Worm (Caenorhabditis elegans) whole organism, young adult: Measurements from ENCODE around the gene spe-43.
A peak's percentile ranks its signal among the peaks of the same experiment; 100 is the strongest.

ENCODE experiments used
- B0019.2 ChIP-seq: fragments of 200-800 bp; sonication (Bioruptor generic); conservative IDR thresholded peaks from 2 replicates; pipeline ENCODE4 v1.3.6; 2022; ENCODE audit warnings: missing genetic modification reagents, missing genetic modification characterization, missing compliant biosample characterization
- F10E7.11 ChIP-seq: sonication (generic microtip); optimal IDR thresholded peaks from 2 replicates; lab custom pipeline; 2017; ENCODE audit warnings: mild to moderate bottlenecking, missing genetic modification characterization, moderate library complexity, missing compliant biosample characterization
- F23B12.7 ChIP-seq: sonication (generic microtip); optimal IDR thresholded peaks from 2 replicates; lab custom pipeline; 2017; ENCODE audit warnings: missing genetic modification characterization, mild to moderate bottlenecking, missing compliant biosample characterization, antibody characterized with exemption, moderate library complexity; ENCODE audit not compliant: insufficient read depth
- F33H1.4 ChIP-seq: fragments of 200-800 bp; sonication (Bioruptor generic); IDR thresholded peaks from 2 replicates; pipeline ENCODE4 v1.3.6; 2022; ENCODE audit warnings: missing genetic modification reagents, missing genetic modification characterization, missing compliant biosample characterization
- F57C9.4 ChIP-seq: sonication (generic microtip); optimal IDR thresholded peaks from 2 replicates; lab custom pipeline; 2017; ENCODE audit warnings: mild to moderate bottlenecking, missing genetic modification characterization, missing compliant biosample characterization
- T07F8.4 ChIP-seq: sonication (generic microtip); optimal IDR thresholded peaks from 2 replicates; lab custom pipeline; 2016; ENCODE audit warnings: mild to moderate bottlenecking, missing genetic modification characterization, moderate library complexity, missing compliant biosample characterization
- Y67H2A.10 ChIP-seq: fragments of 200-800 bp; sonication (Bioruptor generic); conservative IDR thresholded peaks from 2 replicates; pipeline ENCODE4 v1.3.6; 2022; ENCODE audit warnings: missing genetic modification reagents, missing genetic modification characterization, missing compliant biosample characterization
- Y95B8A.8 ChIP-seq: fragments of 200-800 bp; sonication (Bioruptor generic); IDR thresholded peaks from 2 replicates; pipeline ENCODE4 v1.3.6; 2022; ENCODE audit warnings: missing genetic modification reagents, missing genetic modification characterization, missing compliant biosample characterization
- aptf-3 ChIP-seq: fragments of 200-800 bp; sonication (Bioruptor generic); IDR thresholded peaks from 2 replicates; pipeline ENCODE4 v1.3.6; 2022; ENCODE audit warnings: missing genetic modification characterization, missing compliant biosample characterization
- attf-3 ChIP-seq: fragments of 200-800 bp; sonication (Bioruptor generic); conservative IDR thresholded peaks from 2 replicates; pipeline ENCODE4 v1.3.6; 2022; ENCODE audit warnings: missing genetic modification reagents, missing genetic modification characterization, missing compliant biosample characterization
- cebp-2 ChIP-seq: fragments of 200-800 bp; sonication (Bioruptor generic); IDR thresholded peaks from 2 replicates; pipeline ENCODE4 v1.3.6; 2022; ENCODE audit warnings: missing genetic modification characterization, missing compliant biosample characterization
- ceh-27 ChIP-seq: fragments of 200-800 bp; sonication (Bioruptor generic); optimal IDR thresholded peaks from 2 replicates; lab custom pipeline; 2018; ENCODE audit warnings: mild to moderate bottlenecking, missing genetic modification characterization, moderate library complexity, missing compliant biosample characterization
- ceh-40 ChIP-seq: fragments of 200-800 bp; sonication (Bioruptor generic); IDR thresholded peaks from 2 replicates; pipeline ENCODE4 v1.3.6; 2022; ENCODE audit warnings: missing genetic modification characterization, missing compliant biosample characterization
- ceh-79 ChIP-seq: sonication (generic microtip); optimal IDR thresholded peaks from 2 replicates; lab custom pipeline; 2017; ENCODE audit warnings: mild to moderate bottlenecking, missing genetic modification characterization, missing compliant biosample characterization
- die-1 ChIP-seq: sonication (generic microtip); optimal IDR thresholded peaks from 2 replicates; lab custom pipeline; 2016; ENCODE audit warnings: missing genotype, mild to moderate bottlenecking, missing genetic modification characterization, missing compliant biosample characterization
- dox-1 ChIP-seq: fragments of 200-800 bp; sonication (Bioruptor generic); IDR thresholded peaks from 2 replicates; pipeline ENCODE4 v1.3.6; 2022; ENCODE audit warnings: missing genetic modification reagents, missing genetic modification characterization, missing compliant biosample characterization
- efl-1 ChIP-seq: fragments of 150-350 bp; optimal IDR thresholded peaks from 2 replicates; lab custom pipeline; 2014; ENCODE audit warnings: missing biosample characterization, missing genetic modification reagents, missing genetic modification characterization
- egl-18 ChIP-seq: fragments of 200-800 bp; sonication (Bioruptor generic); IDR thresholded peaks from 2 replicates; pipeline ENCODE4 v1.3.6; 2022; ENCODE audit warnings: missing genetic modification reagents, missing genetic modification characterization, missing compliant biosample characterization
- egl-44 ChIP-seq: fragments of 200-800 bp; sonication (Bioruptor generic); IDR thresholded peaks from 2 replicates; pipeline ENCODE4 v1.3.6; 2022; ENCODE audit warnings: missing genetic modification reagents, missing genetic modification characterization, missing compliant biosample characterization
- egrh-3 ChIP-seq: fragments of 200-800 bp; sonication (Bioruptor generic); IDR thresholded peaks from 2 replicates; pipeline ENCODE4 v1.3.6; 2022; ENCODE audit warnings: missing genetic modification reagents, missing genetic modification characterization, missing compliant biosample characterization
- gei-17 ChIP-seq: fragments of 200-800 bp; sonication (Bioruptor generic); optimal IDR thresholded peaks from 2 replicates; lab custom pipeline; 2018; ENCODE audit warnings: mild to moderate bottlenecking, missing genetic modification characterization, missing compliant biosample characterization
- hlh-12 ChIP-seq: sonication (generic microtip); optimal IDR thresholded peaks from 2 replicates; lab custom pipeline; 2016; ENCODE audit warnings: missing genetic modification characterization, missing compliant biosample characterization
- hmg-1.2 ChIP-seq: fragments of 200-800 bp; sonication (Bioruptor generic); IDR thresholded peaks from 2 replicates; pipeline ENCODE4 v1.3.6; 2022; ENCODE audit warnings: missing genetic modification reagents, missing genetic modification characterization, missing compliant biosample characterization
- let-526 ChIP-seq: fragments of 200-800 bp; sonication (Bioruptor generic); IDR thresholded peaks from 2 replicates; pipeline ENCODE4 v1.3.6; 2022; ENCODE audit warnings: missing genetic modification reagents, missing genetic modification characterization, missing compliant biosample characterization
- lin-35 ChIP-seq, 3 experiments: fragments of 150-350 bp in 2 of 3; sonication (generic microtip) in 1 of 3; optimal IDR thresholded peaks; 2 replicates each; lab custom pipeline; 2014 to 2018; ENCODE audit warnings: missing biosample characterization in 3 of 3, missing genetic modification characterization in 3 of 3, missing genetic modification reagents in 3 of 3
- lin-40 ChIP-seq: sonication (generic microtip); optimal IDR thresholded peaks from 2 replicates; lab custom pipeline; 2016; ENCODE audit warnings: missing genetic modification characterization, mild to moderate bottlenecking, missing compliant biosample characterization, missing genotype, missing genetic modification reagents
- lin-54 ChIP-seq: fragments of 200-800 bp; sonication (Bioruptor generic); optimal IDR thresholded peaks from 2 replicates; lab custom pipeline; 2018; ENCODE audit warnings: mild to moderate bottlenecking, missing genetic modification characterization, missing compliant biosample characterization
- madf-6 ChIP-seq: fragments of 200-800 bp; sonication (Bioruptor generic); IDR thresholded peaks from 2 replicates; pipeline ENCODE4 v1.3.6; 2022; ENCODE audit warnings: missing genetic modification reagents, missing genetic modification characterization, missing compliant biosample characterization
- madf-8 ChIP-seq: fragments of 200-800 bp; sonication (Bioruptor generic); conservative IDR thresholded peaks from 2 replicates; pipeline ENCODE4 v1.3.6; 2022; ENCODE audit warnings: missing genetic modification reagents, missing genetic modification characterization, missing compliant biosample characterization
- mxl-1 ChIP-seq: sonication (generic microtip); optimal IDR thresholded peaks from 2 replicates; lab custom pipeline; 2016; ENCODE audit warnings: missing genetic modification characterization, missing compliant biosample characterization
- nhr-27 ChIP-seq: fragments of 200-800 bp; sonication (Bioruptor generic); optimal IDR thresholded peaks from 2 replicates; lab custom pipeline; 2018; ENCODE audit warnings: mild to moderate bottlenecking, missing genetic modification characterization, moderate library complexity, missing compliant biosample characterization
- pbrm-1 ChIP-seq: fragments of 200-800 bp; sonication (Bioruptor generic); IDR thresholded peaks from 2 replicates; pipeline ENCODE4 v1.3.6; 2022; ENCODE audit warnings: missing genetic modification reagents, missing genetic modification characterization, missing compliant biosample characterization
- rcor-1 ChIP-seq: fragments of 200-800 bp; sonication (Bioruptor generic); IDR thresholded peaks from 2 replicates; pipeline ENCODE4 v1.3.6; 2022; ENCODE audit warnings: missing genetic modification reagents, missing genetic modification characterization, missing compliant biosample characterization
- rec-8 ChIP-seq, 2 experiments: sonication (generic microtip); optimal IDR thresholded peaks; 2 replicates each; lab custom pipeline; 2016; ENCODE audit warnings: mild to moderate bottlenecking in 2 of 2, missing genetic modification characterization in 2 of 2, missing genetic modification reagents in 2 of 2, missing genotype in 2 of 2, missing biosample characterization in 1 of 2, missing compliant biosample characterization in 1 of 2, moderate library complexity in 1 of 2
- repo-1 ChIP-seq: sonication (generic microtip); optimal IDR thresholded peaks from 2 replicates; lab custom pipeline; 2017; ENCODE audit warnings: mild to moderate bottlenecking, missing genetic modification characterization, missing compliant biosample characterization
- sdz-38 ChIP-seq: sonication (generic microtip); optimal IDR thresholded peaks from 2 replicates; lab custom pipeline; 2016; ENCODE audit warnings: missing genotype, missing genetic modification characterization, missing compliant biosample characterization
- sea-2 ChIP-seq: fragments of 200-800 bp; sonication (Bioruptor generic); IDR thresholded peaks from 2 replicates; pipeline ENCODE4 v1.3.6; 2022; ENCODE audit warnings: missing genetic modification characterization, missing compliant biosample characterization
- snpc-3.4 ChIP-seq: sonication (generic microtip); optimal IDR thresholded peaks from 2 replicates; lab custom pipeline; 2017; ENCODE audit warnings: missing genetic modification characterization, mild to moderate bottlenecking, missing compliant biosample characterization, antibody characterized with exemption, moderate library complexity, missing genotype, missing genetic modification reagents
- sptf-2 ChIP-seq: fragments of 200-800 bp; sonication (Bioruptor generic); optimal IDR thresholded peaks from 2 replicates; lab custom pipeline; 2018; ENCODE audit warnings: mild to moderate bottlenecking, missing genetic modification characterization, missing compliant biosample characterization
- tbp1 ChIP-seq: fragments of 200-800 bp; sonication (Bioruptor generic); optimal IDR thresholded peaks from 2 replicates; lab custom pipeline; 2018; ENCODE audit warnings: mild to moderate bottlenecking, missing genetic modification characterization, missing compliant biosample characterization
- tbx-9 ChIP-seq: sonication (generic microtip); optimal IDR thresholded peaks from 2 replicates; lab custom pipeline; 2016; ENCODE audit warnings: borderline replicate concordance, missing genetic modification characterization, inconsistent platforms, missing compliant biosample characterization
- xnd-1 ChIP-seq: sonication (generic microtip); optimal IDR thresholded peaks from 2 replicates; lab custom pipeline; 2016; ENCODE audit warnings: missing genotype, missing genetic modification reagents, missing genetic modification characterization, missing compliant biosample characterization
- ztf-18 ChIP-seq: sonication (generic microtip); optimal IDR thresholded peaks from 2 replicates; lab custom pipeline; 2016; ENCODE audit warnings: missing genotype, mild to moderate bottlenecking, missing genetic modification characterization, missing compliant biosample characterization

Gene spe-43

DNA sequence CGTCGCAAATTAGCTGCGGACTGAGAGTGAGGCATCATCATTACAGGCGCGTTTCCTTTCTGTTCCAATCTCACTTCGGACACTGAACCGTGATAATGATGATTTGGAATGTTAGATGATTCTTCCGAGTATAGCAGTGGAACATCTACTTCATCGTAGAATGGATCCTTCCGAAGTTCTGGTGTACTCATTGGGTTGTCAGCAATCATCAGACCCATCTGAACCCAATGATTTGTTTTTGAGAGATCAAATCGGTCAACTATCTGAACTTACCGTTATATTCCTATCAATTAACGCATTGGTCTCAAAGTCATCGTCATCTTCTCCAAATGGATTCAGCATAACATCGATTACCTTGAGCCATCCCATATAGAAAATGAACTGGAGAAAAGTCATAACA, 33.7 kb downstream of the spe-43 start:
- TF ChIP-seq repo-1 (tag; lab: Kevin White, UChicago) (no peak), tbx-9 (tag; lab: Kevin White, UChicago) (no peak), ztf-18 (tag; lab: Kevin White, UChicago) (no peak), T07F8.4 (tag; lab: Kevin White, UChicago) (no peak), efl-1 (no peak)

- TF ChIP-seq F23B12.7 (tag; lab: Kevin White, UChicago) (no peak), sdz-38 (tag; lab: Kevin White, UChicago) (no peak), B0019.2 (no peak), sea-2 (GFP tag; lab: Robert Waterston, UW) (no peak), tbx-9 (tag; lab: Kevin White, UChicago) (no peak), rec-8 (tag; optimal IDR thresholded peaks at IDR 0.05; lab: Kevin White, UChicago) (no peak), aptf-3 (GFP tag; lab: Robert Waterston, UW) (no peak), pbrm-1 (no peak), die-1 (no peak), egrh-3 (GFP tag; lab: Robert Waterston, UW) (no peak), ceh-79 (no peak), ceh-27 (GFP tag; lab: Kevin White, UChicago) (no peak), let-526 (GFP tag; lab: Robert Waterston, UW) (no peak), ceh-40 (GFP tag; lab: Robert Waterston, UW) (no peak), lin-54 (GFP tag; lab: Kevin White, UChicago) (no peak), gei-17 (GFP tag; lab: Kevin White, UChicago) (no peak), hlh-12 (tag; lab: Kevin White, UChicago) (no peak), F10E7.11 (no peak), rcor-1 (no peak), egl-18 (GFP tag; lab: Robert Waterston, UW) (no peak)
These were observed 34.8 kb downstream of the spe-43 start, which contains the start of gene B0564.2 for ce11 chrIV:13107359-13107758. Gene B0564.2 (plus strand): TSS chrIV:13107659.

ce11 chrIV:13104900-13105299, 37.3 kb downstream of the spe-43 start, which contains the start of gene rde-11:
Gene rde-11 (plus strand): TSS chrIV:13105200.
- peak; percentile 44 for TF ChIP-seq efl-1
- TF ChIP-seq ceh-79, result no peak
- TF ChIP-seq sptf-2 (GFP tag; lab: Kevin White, UChicago), result no peak
- peak; percentile 63 for TF ChIP-seq madf-6 (GFP tag; lab: Robert Waterston, UW)
- peak; percentile 49 for TF ChIP-seq xnd-1 (tag; lab: Kevin White, UChicago)

DNA sequence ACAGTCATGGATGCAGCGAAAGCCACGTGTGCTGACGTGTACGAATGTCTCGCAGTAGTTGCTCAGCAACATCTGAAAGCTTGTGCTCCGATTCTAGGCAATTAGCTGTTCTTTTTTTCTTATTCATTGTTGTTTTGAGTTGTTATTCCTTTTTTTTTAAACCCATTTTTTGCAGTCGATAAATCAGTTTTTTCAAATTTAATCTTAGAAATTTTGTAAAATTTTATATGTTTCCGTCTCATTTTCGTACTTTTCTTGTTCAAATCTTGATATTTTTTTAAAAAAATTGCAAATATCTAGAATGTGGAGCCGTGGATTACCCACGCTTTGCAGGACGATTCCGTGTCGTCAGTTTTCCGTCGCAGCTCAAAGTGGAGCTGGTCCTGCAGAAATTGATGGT, 41.7 kb downstream of the spe-43 start, which contains the start of gene fask-1:
fask-1 (plus strand) TSS at position 301 of the 400 bp plus-strand sequence.
- TF ChIP-seq egl-44 (no peak), Y67H2A.10 (GFP tag; lab: Robert Waterston, UW) (no peak), Y95B8A.8 (GFP tag; lab: Robert Waterston, UW) (no peak), mxl-1 (tag; lab: Kevin White, UChicago) (no peak), madf-8 (no peak), die-1 (no peak), efl-1 (no peak), cebp-2 (GFP tag; lab: Robert Waterston, UW) (no peak)

- TF ChIP-seq snpc-3.4 (tag; lab: Kevin White, UChicago), result peak; percentile 6
- TF ChIP-seq nhr-27, result no peak
- TF ChIP-seq hmg-1.2 (GFP tag; lab: Robert Waterston, UW), result peak; percentile 98
- peak; percentile 70 for TF ChIP-seq madf-6 (GFP tag; lab: Robert Waterston, UW)
- TF ChIP-seq F33H1.4 (GFP tag; lab: Robert Waterston, UW), result peak; percentile 75
- peak in 1 of 3 experiments; percentile 25 for TF ChIP-seq lin-35 (GFP tag; optimal IDR thresholded peaks at IDR 0.05; lab: Kevin White, UChicago)
- no peak for TF ChIP-seq hlh-12 (tag; lab: Kevin White, UChicago)
- peak; percentile 63 for TF ChIP-seq lin-40 (tag; lab: Kevin White, UChicago)
- peak; percentile 44 for TF ChIP-seq tbp1 (GFP tag; lab: Kevin White, UChicago)
- TF ChIP-seq T07F8.4 (tag; lab: Kevin White, UChicago), result no peak
- no peak for TF ChIP-seq F57C9.4 (tag; lab: Kevin White, UChicago)
- TF ChIP-seq dox-1 (GFP tag; lab: Robert Waterston, UW), result peak; percentile 77
- peak; percentile 29; the same call in 1 of the 2 replicates for TF ChIP-seq attf-3
These were observed 43.5 kb downstream of the spe-43 start, which contains the start of the genes dli-1, tin-9.2 and exos-4.1 for ce11 chrIV:13098652-13099051. Gene dli-1 (minus strand): TSS chrIV:13098792. Gene tin-9.2 (plus strand): TSS chrIV:13098995. Gene exos-4.1 (plus strand): TSS chrIV:13098999.
